Worm (Caenorhabditis elegans) whole organism, L3 larva: ENCODE measurements around the gene endu-2.

Experiments
- ZK546.5 ChIP-seq: sonication (generic microtip); optimal IDR thresholded peaks from 2 replicates; lab custom pipeline; 2017; ENCODE audit warnings: missing biosample characterization, missing genetic modification characterization
- ama-1 ChIP-seq: fragments of 150-350 bp; optimal IDR thresholded peaks from 2 replicates; lab custom pipeline; 2018
- ceh-16 ChIP-seq: sonication (generic microtip); optimal IDR thresholded peaks from 2 replicates; lab custom pipeline; 2017; ENCODE audit warnings: missing biosample characterization, missing genetic modification characterization
- ceh-28 ChIP-seq: fragments of 150-350 bp; optimal IDR thresholded peaks from 2 replicates; lab custom pipeline; 2014; ENCODE audit warnings: missing biosample characterization, missing genetic modification reagents, missing genetic modification characterization
- ceh-82 ChIP-seq: fragments of 150-350 bp; optimal IDR thresholded peaks from 2 replicates; lab custom pipeline; 2014; ENCODE audit warnings: missing biosample characterization, missing genetic modification characterization
- ceh-9 ChIP-seq: sonication (generic microtip); optimal IDR thresholded peaks from 2 replicates; lab custom pipeline; 2018; ENCODE audit warnings: missing biosample characterization, missing genetic modification characterization
- daf-12 ChIP-seq: fragments of 150-350 bp; optimal IDR thresholded peaks from 2 replicates; lab custom pipeline; 2014; ENCODE audit warnings: missing biosample characterization, missing genetic modification reagents, missing genetic modification characterization
- egl-5 ChIP-seq: fragments of 150-350 bp; optimal IDR thresholded peaks from 2 replicates; lab custom pipeline; 2017; ENCODE audit warnings: missing biosample characterization, missing genetic modification reagents, missing genetic modification characterization, inconsistent platforms
- elt-2 ChIP-seq: sonication (generic microtip); optimal IDR thresholded peaks from 2 replicates; lab custom pipeline; 2016; ENCODE audit warnings: missing genetic modification reagents, mild to moderate bottlenecking, missing genetic modification characterization, missing compliant biosample characterization
- elt-3 ChIP-seq, 3 experiments: fragments of 150-350 bp in 1 of 3; sonication (generic microtip) in 2 of 3; optimal IDR thresholded peaks; 2 replicates in 2 of 3; 4 replicates in 1 of 3; lab custom pipeline; 2014 to 2017; ENCODE audit warnings: missing biosample characterization in 3 of 3, missing genetic modification characterization in 3 of 3
- eor-1 ChIP-seq, 2 experiments: fragments of 150-350 bp; optimal IDR thresholded peaks; 2 replicates each; lab custom pipeline; 2014 to 2018; ENCODE audit warnings: missing biosample characterization in 2 of 2, missing genetic modification characterization in 2 of 2
- fkh-10 ChIP-seq: sonication (generic microtip); optimal IDR thresholded peaks from 2 replicates; lab custom pipeline; 2017; ENCODE audit warnings: missing biosample characterization, missing genetic modification reagents, missing genetic modification characterization
- fkh-2 ChIP-seq: fragments of 150-350 bp; optimal IDR thresholded peaks from 2 replicates; lab custom pipeline; 2014; ENCODE audit warnings: missing biosample characterization, missing genetic modification reagents, missing genetic modification characterization
- fos-1 ChIP-seq: fragments of 150-350 bp; optimal IDR thresholded peaks from 2 replicates; lab custom pipeline; 2014; ENCODE audit warnings: missing biosample characterization, missing genetic modification characterization
- hmg-11 ChIP-seq: sonication (generic microtip); optimal IDR thresholded peaks from 2 replicates; lab custom pipeline; 2016; ENCODE audit warnings: missing genetic modification characterization, missing compliant biosample characterization
- jun-1 ChIP-seq: fragments of 150-350 bp; optimal IDR thresholded peaks from 2 replicates; lab custom pipeline; 2014; ENCODE audit warnings: missing biosample characterization, missing genetic modification reagents, missing genetic modification characterization
- lin-15B ChIP-seq: fragments of 150-350 bp; optimal IDR thresholded peaks from 2 replicates; lab custom pipeline; 2014; ENCODE audit warnings: missing biosample characterization, missing genetic modification characterization
- lin-39 ChIP-seq: fragments of 150-350 bp; optimal IDR thresholded peaks from 2 replicates; lab custom pipeline; 2018; ENCODE audit warnings: missing biosample characterization, missing genetic modification reagents, missing genetic modification characterization
- lsy-12 ChIP-seq: sonication (generic microtip); optimal IDR thresholded peaks from 2 replicates; lab custom pipeline; 2016; ENCODE audit warnings: mild to moderate bottlenecking, missing genetic modification characterization, missing compliant biosample characterization
- mdl-1 ChIP-seq: fragments of 150-350 bp; optimal IDR thresholded peaks from 2 replicates; lab custom pipeline; 2014; ENCODE audit warnings: missing biosample characterization, missing genetic modification characterization
- mml-1 ChIP-seq: fragments of 150-350 bp; sonication (generic microtip); optimal IDR thresholded peaks from 3 replicates; lab custom pipeline; 2014; ENCODE audit warnings: missing biosample characterization, missing genetic modification characterization
- nhr-11 ChIP-seq: fragments of 150-350 bp; optimal IDR thresholded peaks from 2 replicates; lab custom pipeline; 2014; ENCODE audit warnings: missing biosample characterization, missing genetic modification characterization
- nhr-23 ChIP-seq: fragments of 150-350 bp; optimal IDR thresholded peaks from 2 replicates; lab custom pipeline; 2014; ENCODE audit warnings: missing biosample characterization, missing genetic modification reagents, missing genetic modification characterization
- nhr-43 ChIP-seq: sonication (generic microtip); optimal IDR thresholded peaks from 2 replicates; lab custom pipeline; 2016; ENCODE audit warnings: mild to moderate bottlenecking, missing genetic modification characterization, missing compliant biosample characterization; ENCODE audit not compliant: poor library complexity, severe bottlenecking
- nhr-67 ChIP-seq: fragments of 150-350 bp; optimal IDR thresholded peaks from 2 replicates; lab custom pipeline; 2014; ENCODE audit warnings: missing biosample characterization, missing genetic modification characterization
- nhr-76 ChIP-seq: fragments of 150-350 bp; sonication (generic microtip); optimal IDR thresholded peaks from 5 replicates; lab custom pipeline; 2014; ENCODE audit warnings: missing biosample characterization, missing genetic modification characterization
- nhr-77 ChIP-seq: fragments of 150-350 bp; optimal IDR thresholded peaks from 2 replicates; lab custom pipeline; 2014; ENCODE audit warnings: missing biosample characterization, missing genetic modification characterization
- pha-4 ChIP-seq: fragments of 150-350 bp; optimal IDR thresholded peaks from 2 replicates; lab custom pipeline; 2014; ENCODE audit warnings: missing biosample characterization, missing genetic modification reagents, missing genetic modification characterization
- pqm-1 ChIP-seq: fragments of 150-350 bp; optimal IDR thresholded peaks from 2 replicates; lab custom pipeline; 2017; ENCODE audit warnings: missing biosample characterization, missing genetic modification characterization, inconsistent platforms
- sea-2 ChIP-seq: fragments of 150-350 bp; sonication (generic microtip); optimal IDR thresholded peaks from 4 replicates; lab custom pipeline; 2014; ENCODE audit warnings: missing biosample characterization, missing genetic modification reagents, missing genetic modification characterization
- snpc-4 ChIP-seq: fragments of 150-350 bp; optimal IDR thresholded peaks from 2 replicates; lab custom pipeline; 2014; ENCODE audit warnings: missing biosample characterization, missing genetic modification characterization
- tbx-2 ChIP-seq: sonication (generic microtip); optimal IDR thresholded peaks from 2 replicates; lab custom pipeline; 2016; ENCODE audit warnings: mild to moderate bottlenecking, missing genetic modification characterization, missing compliant biosample characterization
- unc-62 ChIP-seq: fragments of 150-350 bp; sonication (generic microtip); optimal IDR thresholded peaks from 4 replicates; lab custom pipeline; 2014; ENCODE audit warnings: missing biosample characterization, missing genetic modification reagents, missing genetic modification characterization
- ztf-4 ChIP-seq: fragments of 150-350 bp; optimal IDR thresholded peaks from 2 replicates; lab custom pipeline; 2014; ENCODE audit warnings: missing biosample characterization, missing genetic modification characterization

Gene endu-2

DNA sequence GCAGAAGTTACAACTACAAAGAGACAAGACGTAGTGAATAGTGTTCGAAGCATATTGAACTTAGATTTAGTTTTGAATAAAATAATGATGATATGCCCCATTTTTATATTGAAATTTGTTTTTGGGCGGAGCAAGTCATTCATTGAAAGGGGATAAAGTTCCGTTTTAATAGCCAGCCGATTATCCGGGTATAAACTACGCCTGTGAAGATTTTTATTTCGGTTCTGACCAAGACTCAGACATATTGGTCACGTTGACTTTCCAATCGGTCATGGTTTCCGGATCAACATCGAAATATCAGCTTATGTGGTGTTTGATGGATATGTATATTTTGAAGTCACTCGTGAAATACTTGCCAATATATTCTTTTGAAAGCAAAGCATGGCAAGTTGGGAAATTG lies 23.4 kb upstream of the endu-2 start, which contains the start of gene K02A6.4:
Gene K02A6.4, minus strand, starts transcription at position 101 of the 400 bp plus-strand sequence.
- TF ChIP-seq nhr-43: no peak
- no peak for TF ChIP-seq ztf-4 (tag; lab: Kevin White, UChicago)
- no peak for TF ChIP-seq nhr-76 (tag; lab: Kevin White, UChicago)
- TF ChIP-seq eor-1 (tag; optimal IDR thresholded peaks at IDR 0.05; lab: Kevin White, UChicago): no peak
- TF ChIP-seq nhr-77 (tag; lab: Kevin White, UChicago): no peak
- no peak for TF ChIP-seq lin-15B (tag; lab: Kevin White, UChicago)
- TF ChIP-seq pha-4 (tag; lab: Kevin White, UChicago): no peak
- TF ChIP-seq lin-39 (tag; lab: Kevin White, UChicago): no peak
- TF ChIP-seq, all 47 proteins: peak for 0

DNA sequence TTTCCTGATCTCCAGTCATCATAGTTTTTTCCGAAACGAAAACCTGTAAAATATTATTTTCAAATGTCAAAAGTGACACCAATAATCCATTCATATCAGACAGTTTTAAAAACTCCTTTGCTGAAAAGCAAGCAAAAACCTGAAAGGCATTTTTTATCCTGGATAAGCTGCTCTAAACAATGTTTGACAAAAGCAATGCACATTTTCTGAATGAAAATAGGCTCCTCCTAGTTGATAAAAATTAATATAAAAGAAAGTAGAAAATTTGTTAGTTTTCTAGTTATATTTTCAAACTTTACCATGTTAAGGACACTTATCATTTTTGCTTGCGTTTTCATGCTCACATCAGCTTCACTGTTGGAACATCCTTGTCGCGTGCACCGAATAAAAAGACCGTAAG lies 22.7 kb upstream of the endu-2 start, which contains the start of gene K02A6.1:
Gene K02A6.1, plus strand, starts transcription at position 301 of the 400 bp plus-strand sequence.
- TF ChIP-seq mml-1 (tag; lab: Kevin White, UChicago): no peak
- no peak for TF ChIP-seq mdl-1 (tag; lab: Kevin White, UChicago)
- no peak for TF ChIP-seq elt-2
- TF ChIP-seq ceh-28 (tag; lab: Kevin White, UChicago): no peak
- TF ChIP-seq nhr-67 (tag; lab: Kevin White, UChicago): no peak
- no peak for TF ChIP-seq daf-12 (tag; lab: Kevin White, UChicago)
- TF ChIP-seq nhr-43: no peak
- no peak for TF ChIP-seq nhr-11
- no peak for TF ChIP-seq nhr-23 (tag; lab: Kevin White, UChicago)

DNA sequence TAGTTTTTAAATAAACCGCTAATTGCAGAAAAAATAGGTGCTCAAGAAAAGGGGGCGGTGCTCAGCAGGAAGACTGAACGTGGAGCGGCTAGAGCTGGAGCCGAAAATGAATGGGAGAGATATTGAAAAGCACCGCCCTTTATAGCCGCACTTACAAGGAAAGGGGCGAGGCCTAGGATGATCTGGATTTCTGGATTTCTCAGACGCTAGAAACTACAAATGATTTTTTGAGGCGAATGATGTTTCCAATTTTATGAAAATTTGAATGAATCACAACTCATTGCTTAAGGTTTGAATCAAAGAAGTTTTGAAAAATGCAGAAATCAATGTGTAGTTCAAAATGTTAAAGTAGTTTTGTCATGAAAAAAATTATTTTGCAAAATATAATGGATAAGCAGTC lies 17.2 kb upstream of the endu-2 start, which contains the start of gene K02A6.2:
Gene K02A6.2, minus strand, starts transcription at position 101 of the 400 bp plus-strand sequence.
- TF ChIP-seq sea-2 (GFP tag; lab: Kevin White, UChicago) (no peak), tbx-2 (tag; lab: Kevin White, UChicago) (no peak), eor-1 (tag; optimal IDR thresholded peaks at IDR 0.05; lab: Kevin White, UChicago) (no peak), elt-3 (tag; optimal IDR thresholded peaks at IDR 0.05; lab: Kevin White, UChicago) (no peak), ama-1 (lab: Kevin White, UChicago) (no peak), elt-2 (no peak), pqm-1 (tag; lab: Kevin White, UChicago) (no peak), ceh-9 (tag; lab: Kevin White, UChicago) (no peak), nhr-11 (no peak), egl-5 (tag; lab: Kevin White, UChicago) (no peak), ZK546.5 (tag; lab: Kevin White, UChicago) (no peak), fos-1 (tag; lab: Kevin White, UChicago) (no peak), jun-1 (tag; lab: Kevin White, UChicago) (no peak), snpc-4 (tag; lab: Kevin White, UChicago) (no peak), fkh-10 (GFP tag; lab: Kevin White, UChicago) (no peak), ceh-82 (tag; lab: Kevin White, UChicago) (no peak), nhr-77 (tag; lab: Kevin White, UChicago) (no peak), ztf-4 (tag; lab: Kevin White, UChicago) (no peak), mdl-1 (tag; lab: Kevin White, UChicago) (no peak)

DNA sequence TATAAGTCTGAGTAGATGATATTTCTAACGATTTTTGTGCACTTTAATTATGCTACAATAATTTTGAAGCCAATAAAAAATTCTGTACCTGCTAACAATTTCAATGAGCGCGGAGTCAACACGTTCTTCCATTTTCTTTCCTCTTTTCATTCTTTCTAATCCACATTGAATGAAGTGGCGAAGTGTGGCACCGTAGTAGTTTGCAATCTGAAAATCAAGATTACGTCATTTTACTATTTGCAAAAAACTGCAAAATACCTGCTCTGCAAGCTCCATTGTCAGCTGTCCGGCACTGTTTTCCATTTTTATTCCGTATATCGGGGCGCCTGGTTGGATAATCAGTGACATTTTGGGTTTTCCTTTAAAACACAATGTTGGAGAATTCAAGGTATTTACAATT lies 12.9 kb upstream of the endu-2 start:
- no peak for TF ChIP-seq nhr-23 (tag; lab: Kevin White, UChicago)
- TF ChIP-seq ceh-16 (tag; lab: Kevin White, UChicago): no peak
- no peak for TF ChIP-seq lsy-12 (tag; lab: Kevin White, UChicago)
- TF ChIP-seq pha-4 (tag; lab: Kevin White, UChicago): no peak
- no peak for TF ChIP-seq lin-39 (tag; lab: Kevin White, UChicago)
- TF ChIP-seq fos-1 (tag; lab: Kevin White, UChicago): no peak
- no peak for TF ChIP-seq unc-62 (GFP tag; lab: Kevin White, UChicago)
- no peak for TF ChIP-seq fkh-10 (GFP tag; lab: Kevin White, UChicago)
- no peak for TF ChIP-seq fkh-2 (tag; lab: Kevin White, UChicago)
- no peak for TF ChIP-seq nhr-43
- TF ChIP-seq ceh-28 (tag; lab: Kevin White, UChicago): no peak
- TF ChIP-seq mml-1 (tag; lab: Kevin White, UChicago): no peak
- no peak for TF ChIP-seq daf-12 (tag; lab: Kevin White, UChicago)
- no peak for TF ChIP-seq hmg-11
- TF ChIP-seq ZK546.5 (tag; lab: Kevin White, UChicago): no peak
- TF ChIP-seq, all 47 proteins: peak for 0
